Worm (Caenorhabditis elegans): ENCODE measurements around the gene sre-21.

DNA sequence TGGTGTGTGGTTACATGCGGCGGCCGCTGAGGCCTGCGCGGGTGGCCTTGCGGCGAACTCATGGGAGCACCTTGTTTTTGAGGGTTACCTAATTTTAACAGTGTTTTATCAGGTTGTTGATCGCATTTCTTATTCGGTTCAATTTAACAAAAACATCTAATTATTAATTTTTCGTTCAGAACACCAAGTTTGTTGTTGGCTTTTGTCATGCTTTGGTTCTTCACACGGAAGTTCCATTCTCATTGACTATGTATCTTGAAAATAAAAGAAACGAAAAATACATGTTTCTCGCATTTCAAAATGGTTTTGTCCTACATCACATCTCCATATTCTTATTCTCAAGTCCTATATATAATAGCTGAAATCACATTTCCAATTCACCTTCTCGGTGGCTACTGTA, 17.2 kb upstream of the sre-21 start, which contains the start of gene srh-290:
- TF ChIP-seq nhr-11 (tag; optimal IDR thresholded peaks at IDR 0.05) (no peak), odd-2 (tag; optimal IDR thresholded peaks at IDR 0.05) (no peak), unc-55 (GFP tag; optimal IDR thresholded peaks at IDR 0.05) (no peak), fax-1 (tag; optimal IDR thresholded peaks at IDR 0.05) (no peak), nfya-1 (tag; optimal IDR thresholded peaks at IDR 0.05) (no peak)

Data from whole organism, late embryonic.